Fruit fly (Drosophila melanogaster) whole organism, embryonic: Measurements from ENCODE around the gene Nup153.

Experiments
- ATbp ChIP-seq: fragments of 200-800 bp; sonication (Bioruptor generic); optimal IDR thresholded peaks from 2 replicates; lab custom pipeline; 2017; ENCODE audit warnings: missing biosample characterization, mild to moderate bottlenecking, missing genetic modification characterization, missing genetic modification reagents
- Adf1 ChIP-seq: fragments of 200-800 bp; sonication (Bioruptor generic); IDR thresholded peaks from 2 replicates; pipeline ENCODE4 v1.3.6; 2022; ENCODE audit warnings: missing biosample characterization, missing genetic modification characterization
- Blimp-1 ChIP-seq: fragments of 200-800 bp; sonication (Bioruptor generic); optimal IDR thresholded peaks from 3 replicates; lab custom pipeline; 2018; ENCODE audit warnings: missing biosample characterization, missing genetic modification characterization, mild to moderate bottlenecking, moderate library complexity, missing genetic modification reagents
- CG10543 ChIP-seq: fragments of 200-800 bp; sonication (Bioruptor generic); optimal IDR thresholded peaks from 3 replicates; lab custom pipeline; 2017; ENCODE audit warnings: missing biosample characterization, mild to moderate bottlenecking, missing genetic modification characterization, moderate library complexity
- CG11398 ChIP-seq: fragments of 200-800 bp; sonication (Bioruptor generic); optimal IDR thresholded peaks from 2 replicates; lab custom pipeline; 2016; ENCODE audit warnings: missing biosample characterization, missing genetic modification characterization
- CG11723 ChIP-seq: fragments of 200-800 bp; sonication (Bioruptor generic); optimal IDR thresholded peaks from 2 replicates; lab custom pipeline; 2017; ENCODE audit warnings: missing biosample characterization, mild to moderate bottlenecking, missing genetic modification characterization
- CG12769 ChIP-seq: fragments of 200-800 bp; sonication (Bioruptor generic); optimal IDR thresholded peaks from 2 replicates; lab custom pipeline; 2019; ENCODE audit warnings: missing biosample characterization, mild to moderate bottlenecking, missing genetic modification characterization, moderate library complexity
- CG13123 ChIP-seq: fragments of 200-800 bp; sonication (Bioruptor generic); optimal IDR thresholded peaks from 2 replicates; lab custom pipeline; 2016; ENCODE audit warnings: missing biosample characterization, missing genetic modification characterization
- CG15514 ChIP-seq: fragments of 200-800 bp; sonication (Bioruptor generic); optimal IDR thresholded peaks from 3 replicates; lab custom pipeline; 2017; ENCODE audit warnings: missing biosample characterization, missing genetic modification characterization, mild to moderate bottlenecking, moderate library complexity, missing genetic modification reagents
- CG17385 ChIP-seq: fragments of 200-800 bp; sonication (Bioruptor generic); optimal IDR thresholded peaks from 3 replicates; lab custom pipeline; 2018; ENCODE audit warnings: missing biosample characterization, mild to moderate bottlenecking, missing genetic modification characterization
- CG2129 ChIP-seq: fragments of 200-800 bp; sonication (Bioruptor generic); IDR thresholded peaks from 2 replicates; pipeline ENCODE4 v1.3.6; 2022; ENCODE audit warnings: missing biosample characterization, missing genetic modification characterization; ENCODE audit not compliant: partially characterized antibody
- CG2875 ChIP-seq: fragments of 200-800 bp; sonication (Bioruptor generic); optimal IDR thresholded peaks from 2 replicates; lab custom pipeline; 2017; ENCODE audit warnings: missing biosample characterization, mild to moderate bottlenecking, missing genetic modification characterization, missing genetic modification reagents
- CG6254 ChIP-seq: fragments of 200-800 bp; sonication (Bioruptor generic); optimal IDR thresholded peaks from 3 replicates; lab custom pipeline; 2017; ENCODE audit warnings: mild to moderate bottlenecking, missing biosample characterization, missing genetic modification reagents, missing genetic modification characterization
- CG7271 ChIP-seq: fragments of 200-800 bp; sonication (Bioruptor generic); optimal IDR thresholded peaks from 2 replicates; lab custom pipeline; 2018; ENCODE audit warnings: missing biosample characterization, mild to moderate bottlenecking, missing genetic modification characterization, moderate library complexity
- Dad ChIP-seq: fragments of 200-800 bp; sonication (Bioruptor generic); optimal IDR thresholded peaks from 3 replicates; lab custom pipeline; 2016; ENCODE audit warnings: missing biosample characterization, missing genetic modification characterization
- Dfd ChIP-seq, 2 experiments: fragments of >200 bp; optimal IDR thresholded peaks; 2 replicates each; lab custom pipeline; 2017; ENCODE audit warnings: missing biosample characterization in 2 of 2, missing genetic modification characterization in 2 of 2
- HLH3B ChIP-seq: fragments of 200-800 bp; sonication (Bioruptor generic); IDR thresholded peaks from 2 replicates; pipeline ENCODE4 v1.3.6; 2022; ENCODE audit warnings: missing biosample characterization, missing genetic modification characterization
- Hand ChIP-seq: fragments of 200-800 bp; sonication (Bioruptor generic); optimal IDR thresholded peaks from 2 replicates; lab custom pipeline; 2017; ENCODE audit warnings: mild to moderate bottlenecking, missing biosample characterization, missing genetic modification reagents, missing genetic modification characterization
- Jarid2 ChIP-seq: fragments of 200-800 bp; sonication (Bioruptor generic); optimal IDR thresholded peaks from 3 replicates; lab custom pipeline; 2017; ENCODE audit warnings: mild to moderate bottlenecking, missing biosample characterization, missing genetic modification reagents, missing genetic modification characterization
- Lpt ChIP-seq: fragments of >200 bp; optimal IDR thresholded peaks from 2 replicates; lab custom pipeline; 2018; ENCODE audit warnings: missing biosample characterization, missing genetic modification characterization
- Mad ChIP-seq: fragments of 200-800 bp; sonication (Bioruptor generic); optimal IDR thresholded peaks from 2 replicates; lab custom pipeline; 2016; ENCODE audit warnings: missing biosample characterization, missing genetic modification characterization
- Meics ChIP-seq: fragments of 200-800 bp; sonication (Bioruptor generic); optimal IDR thresholded peaks from 2 replicates; lab custom pipeline; 2017; ENCODE audit warnings: missing biosample characterization, mild to moderate bottlenecking, missing genetic modification characterization
- Nf-YA ChIP-seq: fragments of 200-800 bp; sonication (Bioruptor generic); IDR thresholded peaks from 2 replicates; pipeline ENCODE4 v1.3.6; 2022; ENCODE audit warnings: missing biosample characterization, missing genetic modification characterization
- Pdp1 ChIP-seq, 2 experiments: fragments of 200-800 bp; sonication (Bioruptor generic); optimal IDR thresholded peaks; 3 replicates each; lab custom pipeline; 2016; ENCODE audit warnings: missing biosample characterization in 2 of 2, missing genetic modification characterization in 2 of 2, mild to moderate bottlenecking in 1 of 2, moderate library complexity in 1 of 2
- Stat92E ChIP-seq, 3 experiments: fragments of >200 bp in 2 of 3; fragments of 200-800 bp in 1 of 3; sonication (Bioruptor generic) in 1 of 3; optimal IDR thresholded peaks; 2 replicates each; lab custom pipeline; 2017 to 2019; ENCODE audit warnings: missing biosample characterization in 3 of 3, missing genetic modification characterization in 3 of 3, mild to moderate bottlenecking in 1 of 3, moderate library complexity in 1 of 3
- ab ChIP-seq: fragments of 200-800 bp; sonication (Bioruptor generic); optimal IDR thresholded peaks from 2 replicates; lab custom pipeline; 2016; ENCODE audit warnings: missing biosample characterization, missing genetic modification characterization
- ac ChIP-seq: fragments of 200-800 bp; sonication (Bioruptor generic); optimal IDR thresholded peaks from 3 replicates; lab custom pipeline; 2017; ENCODE audit warnings: missing biosample characterization, mild to moderate bottlenecking, missing genetic modification characterization
- amos ChIP-seq: fragments of 200-800 bp; sonication (Bioruptor generic); IDR thresholded peaks from 2 replicates; pipeline ENCODE4 v1.3.6; 2022; ENCODE audit warnings: missing biosample characterization, missing genetic modification characterization; ENCODE audit not compliant: partially characterized antibody
- ash1 ChIP-seq: fragments of 200-800 bp; sonication (Bioruptor generic); optimal IDR thresholded peaks from 2 replicates; lab custom pipeline; 2018; ENCODE audit warnings: missing biosample characterization, mild to moderate bottlenecking, missing genetic modification characterization
- bcd ChIP-seq: fragments of 200-800 bp; sonication (Bioruptor generic); optimal IDR thresholded peaks from 2 replicates; lab custom pipeline; 2017; ENCODE audit warnings: missing biosample characterization, mild to moderate bottlenecking, missing genetic modification characterization
- cg ChIP-seq: fragments of 200-800 bp; sonication (Bioruptor generic); optimal IDR thresholded peaks from 3 replicates; lab custom pipeline; 2019; ENCODE audit warnings: missing biosample characterization, mild to moderate bottlenecking, missing genetic modification characterization, moderate library complexity
- jumu ChIP-seq: fragments of 200-800 bp; sonication (Bioruptor generic); optimal IDR thresholded peaks from 3 replicates; lab custom pipeline; 2016; ENCODE audit warnings: missing biosample characterization, missing genetic modification characterization
- kni ChIP-seq: fragments of 200-800 bp; sonication (Bioruptor generic); optimal IDR thresholded peaks from 3 replicates; lab custom pipeline; 2017; ENCODE audit warnings: mild to moderate bottlenecking, missing biosample characterization, missing genetic modification reagents, missing genetic modification characterization
- lmd ChIP-seq: fragments of 200-800 bp; sonication (Bioruptor generic); IDR thresholded peaks from 2 replicates; pipeline ENCODE4 v1.3.6; 2022; ENCODE audit warnings: missing biosample characterization, missing genetic modification characterization
- lov ChIP-seq, 2 experiments: fragments of 200-800 bp in 1 of 2; fragments of >200 bp in 1 of 2; sonication (Bioruptor generic) in 1 of 2; IDR thresholded peaks in 1 of 2; optimal IDR thresholded peaks in 1 of 2; 2 replicates in 1 of 2; 3 replicates in 1 of 2; pipeline versions ENCODE4 v1.3.6 to Lab custom; 2017 to 2022; ENCODE audit warnings: missing biosample characterization in 1 of 2, missing genetic modification characterization in 1 of 2
- nmo ChIP-seq: fragments of 200-800 bp; sonication (Bioruptor generic); optimal IDR thresholded peaks from 2 replicates; lab custom pipeline; 2018; ENCODE audit warnings: missing biosample characterization, mild to moderate bottlenecking, missing genetic modification characterization, moderate library complexity
- oc ChIP-seq: fragments of 200-800 bp; sonication (Bioruptor generic); optimal IDR thresholded peaks from 2 replicates; lab custom pipeline; 2018; ENCODE audit warnings: missing biosample characterization, mild to moderate bottlenecking, missing genetic modification characterization, moderate library complexity
- sd ChIP-seq: fragments of 200-800 bp; sonication (Bioruptor generic); optimal IDR thresholded peaks from 3 replicates; lab custom pipeline; 2018; ENCODE audit warnings: missing biosample characterization, mild to moderate bottlenecking, missing genetic modification characterization, moderate library complexity
- sens ChIP-seq: fragments of 200-800 bp; sonication (Bioruptor generic); peaks from one replicate; lab custom pipeline; 2016; ENCODE audit warnings: missing biosample characterization, missing genetic modification characterization
- sim ChIP-seq: fragments of 200-800 bp; sonication (Bioruptor generic); IDR thresholded peaks from 2 replicates; pipeline ENCODE4 v1.3.6; 2022; ENCODE audit warnings: missing biosample characterization, missing genetic modification characterization
- slbo ChIP-seq: fragments of 200-800 bp; sonication (Bioruptor generic); IDR thresholded peaks from 2 replicates; pipeline ENCODE4 v1.3.6; 2022; ENCODE audit warnings: missing biosample characterization, missing genetic modification characterization
- sqz ChIP-seq: fragments of 200-800 bp; sonication (Bioruptor generic); optimal IDR thresholded peaks from 3 replicates; lab custom pipeline; 2018; ENCODE audit warnings: missing biosample characterization, mild to moderate bottlenecking, missing genetic modification characterization
- stc ChIP-seq: fragments of 200-800 bp; sonication (Bioruptor generic); IDR thresholded peaks from 2 replicates; pipeline ENCODE4 v1.3.6; 2022; ENCODE audit warnings: missing biosample characterization, missing genetic modification characterization
- zen ChIP-seq: fragments of 200-800 bp; sonication (Bioruptor generic); optimal IDR thresholded peaks from 3 replicates; lab custom pipeline; 2018; ENCODE audit warnings: missing biosample characterization, mild to moderate bottlenecking, missing genetic modification characterization, moderate library complexity

The Nup153 gene

DNA sequence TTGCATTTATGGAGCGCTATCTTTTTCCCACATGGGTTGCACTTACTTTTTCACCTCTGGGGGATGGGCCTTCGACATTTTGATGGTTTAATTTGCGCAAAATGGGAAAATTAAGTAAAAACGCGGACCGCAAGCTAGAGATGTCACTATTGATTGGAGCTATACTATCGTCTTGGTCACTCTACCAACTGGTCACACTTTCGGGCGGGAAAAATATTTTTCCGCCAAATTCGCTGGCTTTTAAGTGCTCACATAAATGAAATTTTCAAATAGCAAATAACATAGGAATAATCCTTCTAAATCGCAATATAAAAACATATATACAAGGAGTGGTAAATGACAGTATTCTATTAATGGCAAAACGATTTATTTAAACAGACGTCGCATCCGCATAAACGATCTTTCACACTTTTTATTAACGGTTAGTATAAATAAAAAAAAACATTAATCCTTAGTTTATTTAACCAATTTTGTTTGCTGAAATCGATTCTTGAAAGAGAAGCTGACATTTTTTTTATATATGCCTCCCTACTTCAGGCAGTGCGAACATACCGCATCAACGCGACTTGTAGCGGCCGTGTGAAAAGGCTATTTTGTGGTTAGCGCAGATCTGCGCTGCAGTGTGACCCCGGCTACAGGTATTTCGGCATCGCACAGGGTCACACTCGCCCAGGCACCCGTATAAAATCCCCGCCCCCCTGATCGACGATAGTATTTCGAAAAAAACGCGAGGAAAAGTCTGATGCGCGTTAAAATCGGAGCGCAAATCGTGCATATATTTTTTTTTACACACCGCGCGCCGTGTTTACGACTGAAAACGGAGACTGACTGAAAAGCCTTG, 41.4 kb downstream of the Nup153 start, which contains the start of the genes SNRPG and mthl1 (continued):
- TF ChIP-seq jumu (GFP tag; lab: Kevin White, UChicago) = peak; percentile 86
- TF ChIP-seq ab (GFP tag; lab: Kevin White, UChicago) = peak; percentile 55
- TF ChIP-seq Hand = no peak
- no peak for TF ChIP-seq CG2129
- peak; percentile 69 for TF ChIP-seq Mad (GFP tag; lab: Kevin White, UChicago)
- TF ChIP-seq CG13123 (GFP tag; lab: Kevin White, UChicago) = peak; percentile 29
- TF ChIP-seq Meics (GFP tag; lab: Kevin White, UChicago) = peak; percentile 76
- TF ChIP-seq CG17385 (GFP tag; lab: Kevin White, UChicago) = peak; percentile 64

- TF ChIP-seq sqz = peak; percentile 6
- TF ChIP-seq Jarid2 = peak; percentile 61
- TF ChIP-seq CG15514 = no peak
- no peak for TF ChIP-seq bcd (GFP tag; lab: Kevin White, UChicago)
- peak; percentile 33 for TF ChIP-seq Blimp-1 (GFP tag; lab: Kevin White, UChicago)
- peak; percentile 59 for TF ChIP-seq kni (GFP tag; lab: Kevin White, UChicago)
- TF ChIP-seq ATbp (GFP tag; lab: Kevin White, UChicago) = peak; percentile 27
- TF ChIP-seq ab (GFP tag; lab: Kevin White, UChicago) = no peak
- TF ChIP-seq ac (GFP tag; lab: Kevin White, UChicago) = peak; percentile 1
- TF ChIP-seq CG7271 (tag; lab: Kevin White, UChicago) = no peak
- no peak for TF ChIP-seq lmd (GFP tag; lab: Robert Waterston, UW)
- no peak for TF ChIP-seq lov (optimal IDR thresholded peaks at IDR 0.05; lab: Kevin White, UChicago)
- TF ChIP-seq lov (GFP tag; IDR thresholded peaks at IDR 0.05; lab: Robert Waterston, UW) = no peak
Measured at dm6 chrX:16641101-16641420, 42.0 kb downstream of the Nup153 start.

DNA sequence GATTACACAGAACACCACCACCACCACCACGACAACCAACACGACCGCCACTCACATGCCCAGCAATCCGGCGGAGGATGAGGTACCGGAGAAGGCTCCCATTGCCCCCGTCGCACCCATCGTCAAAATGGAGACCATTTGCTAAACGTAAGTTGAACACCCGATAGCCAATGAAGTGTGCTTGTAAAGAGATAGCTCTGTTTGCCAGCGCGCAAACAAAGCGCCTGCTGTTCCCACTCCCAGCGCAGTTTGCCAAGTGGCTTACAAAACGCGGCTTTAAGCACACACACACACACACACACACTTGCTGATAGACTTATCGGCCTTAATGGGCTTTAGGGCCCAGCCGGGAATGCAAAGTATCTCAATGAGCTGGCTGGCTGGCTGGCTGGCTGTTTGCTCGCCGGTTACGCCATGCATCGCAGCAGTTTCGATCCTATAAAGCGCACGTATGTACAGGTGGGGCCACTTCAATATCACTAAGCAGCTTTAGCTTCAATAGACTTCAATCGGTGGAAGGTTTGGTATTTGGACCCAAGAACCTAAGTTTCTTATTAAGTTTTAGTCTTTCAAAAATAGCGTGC, 44.4 kb downstream of the Nup153 start:
- no peak for TF ChIP-seq CG11723
- peak in 1 of 2 experiments; percentile 70 for TF ChIP-seq Pdp1 (GFP tag; optimal IDR thresholded peaks at IDR 0.05; lab: Kevin White, UChicago)
- peak; percentile 26; the same call in 1 of the 2 replicates for TF ChIP-seq stc (GFP tag; lab: Robert Waterston, UW)
- peak; percentile 39 for TF ChIP-seq ATbp (GFP tag; lab: Kevin White, UChicago)
- no peak for TF ChIP-seq ash1 (GFP tag; lab: Kevin White, UChicago)
- TF ChIP-seq Lpt (GFP tag; lab: Kevin White, UChicago) = no peak
- no peak for TF ChIP-seq CG11398 (GFP tag; lab: Kevin White, UChicago)
- no peak for TF ChIP-seq zen
- TF ChIP-seq Meics (GFP tag; lab: Kevin White, UChicago) = no peak
- TF ChIP-seq CG2875 = no peak
- TF ChIP-seq slbo (GFP tag; lab: Robert Waterston, UW) = peak; percentile 6; the same call in 1 of the 2 replicates
- no peak for TF ChIP-seq Dfd (GFP tag; optimal IDR thresholded peaks at IDR 0.05; lab: Kevin White, UChicago)
- no peak for TF ChIP-seq Stat92E (GFP tag; optimal IDR thresholded peaks at IDR 0.05; lab: Kevin White, UChicago)
- peak; percentile 70 for TF ChIP-seq oc (tag; lab: Kevin White, UChicago)
- peak; percentile 16 for TF ChIP-seq CG10543 (GFP tag; lab: Kevin White, UChicago)
- no peak for TF ChIP-seq amos (GFP tag; lab: Robert Waterston, UW)
- TF ChIP-seq CG6254 (GFP tag; lab: Kevin White, UChicago) = no peak
- peak; percentile 24 for TF ChIP-seq cg (GFP tag; lab: Kevin White, UChicago)
- no peak for TF ChIP-seq Nf-YA
- no peak for TF ChIP-seq Adf1 (GFP tag; lab: Robert Waterston, UW)
- TF ChIP-seq CG12769 (tag; lab: Kevin White, UChicago) = peak; percentile 7
- no peak for TF ChIP-seq nmo (GFP tag; lab: Kevin White, UChicago)
- TF ChIP-seq sim (GFP tag; lab: Robert Waterston, UW) = no peak
- TF ChIP-seq sens (GFP tag; lab: Kevin White, UChicago) = peak; percentile 78
- 0 out of 2 replicates have a peak, but pooled peaks have one; percentile 16 for TF ChIP-seq HLH3B (GFP tag; lab: Robert Waterston, UW)
- no peak for TF ChIP-seq Dad (GFP tag; lab: Kevin White, UChicago)
- TF ChIP-seq sd (tag; lab: Kevin White, UChicago) = peak; percentile 50
